Fruit fly (Drosophila melanogaster): Measurements from ENCODE around the gene PDZ-GEF.

PDZ-GEF gene

DNA sequence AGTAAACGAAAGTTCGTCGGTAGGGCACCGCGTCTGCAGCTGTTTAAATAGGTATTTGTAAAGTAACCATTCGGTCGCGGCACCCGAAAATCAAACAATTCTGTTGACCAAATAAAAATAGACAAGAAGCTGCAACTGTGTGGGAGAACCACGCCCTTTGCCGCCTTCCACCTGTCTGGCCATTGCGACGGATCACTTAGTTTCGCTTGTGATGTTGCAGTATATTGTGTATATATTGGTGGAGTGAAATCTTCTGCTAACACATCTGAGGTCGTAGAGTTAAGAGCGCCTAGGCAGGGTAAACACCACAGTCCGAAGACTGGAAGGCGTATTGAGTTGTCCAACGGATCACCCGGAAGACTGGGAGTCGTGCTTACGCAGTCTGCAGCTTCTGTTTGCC, 40.2 kb upstream of the PDZ-GEF start (continued):
- TF ChIP-seq Fer3 (tag; optimal IDR thresholded peaks at IDR 0.05): peak; percentile 29
- TF ChIP-seq slbo (GFP tag; IDR thresholded peaks at IDR 0.05): no peak
- TF ChIP-seq nerfin-2 (GFP tag; IDR thresholded peaks at IDR 0.05; ENCODE audit: partially characterized antibody): no peak
- TF ChIP-seq CG3065 (GFP tag; optimal IDR thresholded peaks at IDR 0.05): no peak
- TF ChIP-seq fd64A (GFP tag; optimal IDR thresholded peaks at IDR 0.05): peak; percentile 77
- TF ChIP-seq CG2678 (tag; optimal IDR thresholded peaks at IDR 0.05): peak; percentile 63
- no peak for TF ChIP-seq esg (GFP tag; conservative IDR thresholded peaks at IDR 0.05)
- TF ChIP-seq CG2199 (GFP tag; IDR thresholded peaks at IDR 0.05): 0 out of 3 replicates have a peak, but pooled peaks have one; percentile 23
- TF ChIP-seq Ravus (GFP tag; IDR thresholded peaks at IDR 0.05): no peak
- TF ChIP-seq odd (GFP tag; optimal IDR thresholded peaks at IDR 0.05): peak; percentile 71
- no peak for TF ChIP-seq ash1 (GFP tag; optimal IDR thresholded peaks at IDR 0.05)
- no peak for TF ChIP-seq CG9876 (GFP tag; optimal IDR thresholded peaks at IDR 0.05)
- TF ChIP-seq Dek (tag; optimal IDR thresholded peaks at IDR 0.05): no peak
- no peak for TF ChIP-seq Neu2 (GFP tag; optimal IDR thresholded peaks at IDR 0.05; ENCODE audit: borderline replicate concordance)
- no peak for TF ChIP-seq zfh1 (GFP tag; IDR thresholded peaks at IDR 0.05)
- TF ChIP-seq H15 (GFP tag; IDR thresholded peaks at IDR 0.05): no peak
- no peak for TF ChIP-seq Atf6 (GFP tag; IDR thresholded peaks at IDR 0.05)
- TF ChIP-seq Dip3 (GFP tag; optimal IDR thresholded peaks at IDR 0.05): no peak
- TF ChIP-seq CG10543 (GFP tag; optimal IDR thresholded peaks at IDR 0.05): no peak
- no peak for TF ChIP-seq Ets97D (GFP tag; optimal IDR thresholded peaks at IDR 0.05)
- TF ChIP-seq lbe (GFP tag; optimal IDR thresholded peaks at IDR 0.05): no peak
- TF ChIP-seq kay (GFP tag; optimal IDR thresholded peaks at IDR 0.05): no peak
- TF ChIP-seq sim (GFP tag; IDR thresholded peaks at IDR 0.05): no peak
- TF ChIP-seq CG13287 (GFP tag; IDR thresholded peaks at IDR 0.05; ENCODE audit: partially characterized antibody): no peak
- no peak for TF ChIP-seq Oaz (GFP tag; IDR thresholded peaks at IDR 0.05)
- no peak for TF ChIP-seq CG3163 (GFP tag; optimal IDR thresholded peaks at IDR 0.05)
- TF ChIP-seq CG18476 (GFP tag; optimal IDR thresholded peaks at IDR 0.05): no peak
- TF ChIP-seq Dbx (GFP tag; IDR thresholded peaks at IDR 0.05): no peak
- TF ChIP-seq nom (GFP tag; optimal IDR thresholded peaks at IDR 0.05): no peak
- no peak for TF ChIP-seq cad (GFP tag; optimal IDR thresholded peaks at IDR 0.05)
- no peak for TF ChIP-seq Antp (GFP tag; optimal IDR thresholded peaks at IDR 0.05)
- TF ChIP-seq ssp (GFP tag; IDR thresholded peaks at IDR 0.05): 0 out of 2 replicates have a peak, but pooled peaks have one; percentile 15
- peak; percentile 52 for TF ChIP-seq CG10209 (GFP tag; optimal IDR thresholded peaks at IDR 0.05)
- no peak for TF ChIP-seq Stat92E (GFP tag; optimal IDR thresholded peaks at IDR 0.05)
- peak; percentile 33 for TF ChIP-seq CrebB (tag; optimal IDR thresholded peaks at IDR 0.05)
- no peak for TF ChIP-seq pan (optimal IDR thresholded peaks at IDR 0.05)
- no peak for TF ChIP-seq pan (GFP tag; optimal IDR thresholded peaks at IDR 0.05 in 1 of 2, IDR thresholded peaks at IDR 0.05 in 1 of 2)
- TF ChIP-seq otp (GFP tag; IDR thresholded peaks at IDR 0.05): no peak
- TF ChIP-seq CG15601 (tag; optimal IDR thresholded peaks at IDR 0.05): peak; percentile 80
- TF ChIP-seq Dref (GFP tag; IDR thresholded peaks at IDR 0.05): no peak
- TF ChIP-seq CG4730 (GFP tag; IDR thresholded peaks at IDR 0.05): no peak
- TF ChIP-seq repo (GFP tag; optimal IDR thresholded peaks at IDR 0.05): no peak
- TF ChIP-seq CG18619 (GFP tag; optimal IDR thresholded peaks at IDR 0.05): no peak
- TF ChIP-seq gro (GFP tag; optimal IDR thresholded peaks at IDR 0.05): no peak
- TF ChIP-seq CG3407 (GFP tag; optimal IDR thresholded peaks at IDR 0.05): peak; percentile 71
- TF ChIP-seq CG13894 (tag; optimal IDR thresholded peaks at IDR 0.05): no peak
- peak; percentile 17 for TF ChIP-seq CG33213 (GFP tag; optimal IDR thresholded peaks at IDR 0.05)
- TF ChIP-seq abd-A (tag; optimal IDR thresholded peaks at IDR 0.05): no peak
- peak; percentile 34 for TF ChIP-seq sqz (GFP tag; optimal IDR thresholded peaks at IDR 0.05)
- no peak for TF ChIP-seq Mrtf (GFP tag; IDR thresholded peaks at IDR 0.05)
- TF ChIP-seq Eip74EF (GFP tag; optimal IDR thresholded peaks at IDR 0.05): peak in 1 of 2 experiments; percentile 4
- no peak for TF ChIP-seq ewg (GFP tag; optimal IDR thresholded peaks at IDR 0.05)

Measured in whole organism, embryonic.